Fruit fly (Drosophila melanogaster): ENCODE data around the gene Sirt2.

The Sirt2 gene

dm6 chr3R:20311406-20311805, 16.9 kb upstream of the Sirt2 start (continued):
- no peak for TF ChIP-seq vfl (GFP tag; optimal IDR thresholded peaks at IDR 0.05)
- TF ChIP-seq Side (GFP tag; optimal IDR thresholded peaks at IDR 0.05): no peak
- no peak for TF ChIP-seq Myb (GFP tag; optimal IDR thresholded peaks at IDR 0.05)
- TF ChIP-seq nmo (GFP tag; optimal IDR thresholded peaks at IDR 0.05): no peak
- peak; percentile 22; the same call in 1 of the 2 replicates for TF ChIP-seq CG9932 (GFP tag; IDR thresholded peaks at IDR 0.05)
- TF ChIP-seq CG1647 (GFP tag; optimal IDR thresholded peaks at IDR 0.05): no peak
- no peak for TF ChIP-seq nom (GFP tag; optimal IDR thresholded peaks at IDR 0.05)
- TF ChIP-seq run (tag; optimal IDR thresholded peaks at IDR 0.05): no peak
- no peak for TF ChIP-seq hkb (optimal IDR thresholded peaks at IDR 0.05)
- TF ChIP-seq hkb (GFP tag; IDR thresholded peaks at IDR 0.05): no peak
- no peak for TF ChIP-seq CG10366 (GFP tag; IDR thresholded peaks at IDR 0.05)
- no peak for TF ChIP-seq toy (GFP tag; IDR thresholded peaks at IDR 0.05)
- no peak for TF ChIP-seq CG17328 (GFP tag; IDR thresholded peaks at IDR 0.05)
- peak; percentile 57 for TF ChIP-seq abd-A (tag; optimal IDR thresholded peaks at IDR 0.05)
- TF ChIP-seq CG3838 (GFP tag; optimal IDR thresholded peaks at IDR 0.05): no peak
- TF ChIP-seq dpn (GFP tag; optimal IDR thresholded peaks at IDR 0.05): no peak
- TF ChIP-seq nerfin-1 (tag; optimal IDR thresholded peaks at IDR 0.05): no peak
- peak; percentile 47 for TF ChIP-seq mirr (GFP tag; optimal IDR thresholded peaks at IDR 0.05)
- no peak for TF ChIP-seq CG43689 (GFP tag; IDR thresholded peaks at IDR 0.05)
- TF ChIP-seq CG10431 (GFP tag; optimal IDR thresholded peaks at IDR 0.05): no peak
- no peak for TF ChIP-seq Dref (GFP tag; IDR thresholded peaks at IDR 0.05)
- TF ChIP-seq CG7987 (GFP tag; optimal IDR thresholded peaks at IDR 0.05): peak; percentile 32
- TF ChIP-seq CG7357 (GFP tag; IDR thresholded peaks at IDR 0.05): no peak
- no peak for TF ChIP-seq sim (GFP tag; IDR thresholded peaks at IDR 0.05)
- no peak for TF ChIP-seq pan (optimal IDR thresholded peaks at IDR 0.05)
- no peak for TF ChIP-seq pan (GFP tag; optimal IDR thresholded peaks at IDR 0.05 in 1 of 2, IDR thresholded peaks at IDR 0.05 in 1 of 2)
- TF ChIP-seq HLH54F (GFP tag; optimal IDR thresholded peaks at IDR 0.05): no peak
- no peak for TF ChIP-seq CG2120 (GFP tag; optimal IDR thresholded peaks at IDR 0.05)
- no peak for TF ChIP-seq Lim3 (GFP tag; IDR thresholded peaks at IDR 0.05)
- no peak for TF ChIP-seq CG2889 (GFP tag; IDR thresholded peaks at IDR 0.05)
- TF ChIP-seq Trl (optimal IDR thresholded peaks at IDR 0.05): no peak
- TF ChIP-seq Trl (GFP tag; optimal IDR thresholded peaks at IDR 0.05): no peak
- TF ChIP-seq shn (GFP tag; optimal IDR thresholded peaks at IDR 0.05): no peak
- TF ChIP-seq psq (GFP tag; optimal IDR thresholded peaks at IDR 0.05): no peak
- no peak for TF ChIP-seq gsb-n (tag; optimal IDR thresholded peaks at IDR 0.05)
- no peak for TF ChIP-seq gfzf (GFP tag; optimal IDR thresholded peaks at IDR 0.05)
- TF ChIP-seq sc (optimal IDR thresholded peaks at IDR 0.05): no peak
- no peak for TF ChIP-seq sc (GFP tag; optimal IDR thresholded peaks at IDR 0.05)
- peak; percentile 68 for TF ChIP-seq Awh (GFP tag; IDR thresholded peaks at IDR 0.05)
- no peak for TF ChIP-seq CG6272 (GFP tag; IDR thresholded peaks at IDR 0.05)
- TF ChIP-seq CG13894 (tag; optimal IDR thresholded peaks at IDR 0.05): peak; percentile 55
- TF ChIP-seq vnd (GFP tag; IDR thresholded peaks at IDR 0.05; ENCODE audit: partially characterized antibody): no peak
- TF ChIP-seq H15 (GFP tag; IDR thresholded peaks at IDR 0.05): no peak
- no peak for TF ChIP-seq chif (GFP tag; optimal IDR thresholded peaks at IDR 0.05)
- TF ChIP-seq caup (GFP tag; optimal IDR thresholded peaks at IDR 0.05; ENCODE audit: severe bottlenecking): no peak
- no peak for TF ChIP-seq onecut (GFP tag; IDR thresholded peaks at IDR 0.05)
- TF ChIP-seq CG2129 (GFP tag; IDR thresholded peaks at IDR 0.05; ENCODE audit: partially characterized antibody): no peak
- 0 out of 2 replicates have a peak, but pooled peaks have one; percentile 6 for TF ChIP-seq Rfx (GFP tag; IDR thresholded peaks at IDR 0.05)
- peak in 1 of 2 experiments; percentile 39 for TF ChIP-seq Pdp1 (GFP tag; optimal IDR thresholded peaks at IDR 0.05)
- no peak for TF ChIP-seq crc (GFP tag; optimal IDR thresholded peaks at IDR 0.05)
- no peak for TF ChIP-seq CG8478 (optimal IDR thresholded peaks at IDR 0.05)
- TF ChIP-seq fd64A (GFP tag; optimal IDR thresholded peaks at IDR 0.05): no peak
- no peak for TF ChIP-seq CG14710 (tag; optimal IDR thresholded peaks at IDR 0.05)
- peak; percentile 77 for TF ChIP-seq CG10543 (GFP tag; optimal IDR thresholded peaks at IDR 0.05)
